Worm (Caenorhabditis elegans) whole organism, late embryonic: ENCODE data around the gene T25B9.6.
A peak's percentile ranks its signal among the peaks of the same experiment; 100 is the strongest.

Source experiments
- C38D4.7 ChIP-seq: fragments of 200-800 bp; sonication (Bioruptor generic); optimal IDR thresholded peaks from 2 replicates; lab custom pipeline; 2018; ENCODE audit warnings: mild to moderate bottlenecking, missing genetic modification characterization, moderate library complexity, missing compliant biosample characterization
- F13H6.1 ChIP-seq: sonication (generic microtip); optimal IDR thresholded peaks from 2 replicates; lab custom pipeline; 2016; ENCODE audit warnings: missing genetic modification characterization, missing compliant biosample characterization
- K02D7.2 ChIP-seq: sonication (generic microtip); optimal IDR thresholded peaks from 2 replicates; lab custom pipeline; 2017; ENCODE audit warnings: mild to moderate bottlenecking, missing genetic modification characterization, missing compliant biosample characterization
- ceh-19 ChIP-seq: fragments of 200-800 bp; sonication (Bioruptor generic); optimal IDR thresholded peaks from 2 replicates; lab custom pipeline; 2018; ENCODE audit warnings: mild to moderate bottlenecking, missing genetic modification characterization, missing compliant biosample characterization
- ceh-22 ChIP-seq: sonication (generic microtip); optimal IDR thresholded peaks from 2 replicates; lab custom pipeline; 2017; ENCODE audit warnings: missing biosample characterization, missing genetic modification characterization
- ceh-24 ChIP-seq: sonication (generic microtip); optimal IDR thresholded peaks from 2 replicates; lab custom pipeline; 2016; ENCODE audit warnings: mild to moderate bottlenecking, missing genetic modification characterization, missing compliant biosample characterization
- ceh-30 ChIP-seq: fragments of 150-350 bp; optimal IDR thresholded peaks from 2 replicates; lab custom pipeline; 2014; ENCODE audit warnings: missing biosample characterization, missing genetic modification characterization
- ceh-31 ChIP-seq: sonication (generic microtip); optimal IDR thresholded peaks from 2 replicates; lab custom pipeline; 2016; ENCODE audit warnings: missing genetic modification characterization, missing compliant biosample characterization
- ceh-45 ChIP-seq: fragments of 200-800 bp; sonication (Bioruptor generic); IDR thresholded peaks from 2 replicates; pipeline ENCODE4 v1.3.6; 2022; ENCODE audit warnings: missing genetic modification reagents, missing genetic modification characterization, missing compliant biosample characterization
- ceh-9 ChIP-seq: sonication (generic microtip); optimal IDR thresholded peaks from 2 replicates; lab custom pipeline; 2016; ENCODE audit warnings: mild to moderate bottlenecking, missing genetic modification characterization, inconsistent platforms, missing compliant biosample characterization
- dmd-4 ChIP-seq: sonication (generic microtip); optimal IDR thresholded peaks from 2 replicates; lab custom pipeline; 2016; ENCODE audit warnings: borderline replicate concordance, missing genetic modification characterization, missing compliant biosample characterization
- elt-4 ChIP-seq: sonication (generic microtip); optimal IDR thresholded peaks from 2 replicates; lab custom pipeline; 2016; ENCODE audit warnings: missing genetic modification characterization, missing compliant biosample characterization
- ets-4 ChIP-seq: sonication (generic microtip); optimal IDR thresholded peaks from 2 replicates; lab custom pipeline; 2016; ENCODE audit warnings: missing genetic modification characterization, missing compliant biosample characterization
- fax-1 ChIP-seq: sonication (generic microtip); optimal IDR thresholded peaks from 2 replicates; lab custom pipeline; 2016; ENCODE audit warnings: missing genotype, missing genetic modification characterization, missing compliant biosample characterization
- hlh-13 ChIP-seq: fragments of 200-800 bp; sonication (Bioruptor generic); optimal IDR thresholded peaks from 2 replicates; lab custom pipeline; 2018; ENCODE audit warnings: mild to moderate bottlenecking, missing genetic modification characterization, missing compliant biosample characterization
- hlh-15 ChIP-seq: sonication (generic microtip); optimal IDR thresholded peaks from 2 replicates; lab custom pipeline; 2016; ENCODE audit warnings: missing genetic modification characterization, missing compliant biosample characterization
- hlh-30 ChIP-seq: sonication (generic microtip); optimal IDR thresholded peaks from 2 replicates; lab custom pipeline; 2017; ENCODE audit warnings: antibody characterized with exemption, missing genetic modification characterization, missing compliant biosample characterization; ENCODE audit not compliant: insufficient read depth
- nfya-1 ChIP-seq: sonication (generic microtip); optimal IDR thresholded peaks from 2 replicates; lab custom pipeline; 2017; ENCODE audit warnings: missing genetic modification characterization, mild to moderate bottlenecking, missing compliant biosample characterization, antibody characterized with exemption, moderate library complexity
- nhr-11 ChIP-seq: fragments of 150-350 bp; optimal IDR thresholded peaks from 2 replicates; lab custom pipeline; 2014; ENCODE audit warnings: missing biosample characterization, missing genetic modification characterization
- pag-3 ChIP-seq: sonication (generic microtip); optimal IDR thresholded peaks from 2 replicates; lab custom pipeline; 2016; ENCODE audit warnings: missing compliant biosample characterization, missing genetic modification characterization, borderline replicate concordance
- pha-2 ChIP-seq: sonication (generic microtip); optimal IDR thresholded peaks from 2 replicates; lab custom pipeline; 2017; ENCODE audit warnings: mild to moderate bottlenecking, missing genetic modification characterization, missing compliant biosample characterization
- pqm-1 ChIP-seq: sonication (generic microtip); optimal IDR thresholded peaks from 2 replicates; lab custom pipeline; 2016; ENCODE audit warnings: missing genetic modification characterization, missing compliant biosample characterization
- ref-2 ChIP-seq: sonication (generic microtip); optimal IDR thresholded peaks from 2 replicates; lab custom pipeline; 2016; ENCODE audit warnings: missing genetic modification characterization, missing compliant biosample characterization
- rnt-1 ChIP-seq: sonication (generic microtip); optimal IDR thresholded peaks from 2 replicates; lab custom pipeline; 2016; ENCODE audit warnings: missing genetic modification characterization, missing compliant biosample characterization
- sox-2 ChIP-seq: fragments of 200-800 bp; sonication (Bioruptor generic); IDR thresholded peaks from 2 replicates; pipeline ENCODE4 v1.3.6; 2022; ENCODE audit warnings: missing genetic modification reagents, missing genetic modification characterization, missing compliant biosample characterization
- tbx-7 ChIP-seq: sonication (generic microtip); optimal IDR thresholded peaks from 2 replicates; lab custom pipeline; 2016; ENCODE audit warnings: missing genotype, missing genetic modification characterization, missing compliant biosample characterization
- unc-55 ChIP-seq: sonication (generic microtip); optimal IDR thresholded peaks from 2 replicates; lab custom pipeline; 2017; ENCODE audit warnings: missing biosample characterization, missing genetic modification reagents, missing genetic modification characterization
- ztf-16 ChIP-seq: sonication (generic microtip); optimal IDR thresholded peaks from 2 replicates; lab custom pipeline; 2017; ENCODE audit warnings: missing genetic modification characterization, missing compliant biosample characterization

Gene T25B9.6

ce11 chrIV:10757616-10758193 is at the start of gene T25B9.6, which contains the start of gene T25B9.4:
TSS of gene T25B9.6 (plus strand) at chrIV:10758143.
TSS of gene T25B9.4 (minus strand) at chrIV:10757716.
- TF ChIP-seq elt-4 (tag; lab: Kevin White, UChicago) (no peak), pag-3 (tag; lab: Kevin White, UChicago) (no peak), ceh-22 (tag; lab: Kevin White, UChicago) (no peak), fax-1 (tag; lab: Kevin White, UChicago) (no peak), hlh-15 (tag; lab: Kevin White, UChicago) (no peak), F13H6.1 (tag; lab: Kevin White, UChicago) (no peak), hlh-13 (GFP tag; lab: Kevin White, UChicago) (no peak), ceh-30 (tag; lab: Kevin White, UChicago) (no peak), tbx-7 (no peak), ceh-19 (GFP tag; lab: Kevin White, UChicago) (no peak), sox-2 (GFP tag; lab: Robert Waterston, UW) (no peak), unc-55 (GFP tag; lab: Kevin White, UChicago) (no peak)

ce11 chrIV:10711729-10712128 is 46.2 kb upstream of the T25B9.6 start, which contains the start of gene glb-21:
TSS of gene glb-21 (minus strand) at chrIV:10711794.
- TF ChIP-seq tbx-7 (no peak), rnt-1 (tag; lab: Kevin White, UChicago) (no peak), pqm-1 (tag; lab: Kevin White, UChicago) (no peak), pha-2 (tag; lab: Kevin White, UChicago) (no peak), ets-4 (tag; lab: Kevin White, UChicago) (no peak), ceh-19 (GFP tag; lab: Kevin White, UChicago) (no peak), ztf-16 (tag; lab: Kevin White, UChicago) (no peak)

DNA sequence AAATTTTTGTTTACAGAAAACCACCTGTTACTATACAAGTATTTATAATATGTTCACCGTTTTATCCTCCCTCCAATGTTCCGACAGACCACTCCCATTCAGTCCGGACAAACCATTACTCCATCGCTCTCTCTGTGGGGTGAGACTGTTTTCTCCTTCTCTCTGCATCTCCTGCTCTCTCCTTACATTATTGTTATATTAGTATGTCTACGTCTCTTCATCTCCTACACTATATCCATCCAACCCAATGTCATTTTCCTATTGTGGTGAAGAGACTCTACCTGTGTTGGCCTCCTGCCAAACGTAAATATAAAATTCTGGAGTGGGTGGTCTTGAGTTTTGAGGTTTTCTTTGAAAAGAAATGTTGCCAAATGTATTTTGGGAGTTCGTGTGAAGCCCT is 43.3 kb upstream of the T25B9.6 start:
- TF ChIP-seq ceh-45 (GFP tag; lab: Robert Waterston, UW) (no peak), nfya-1 (tag; lab: Kevin White, UChicago) (peak; percentile 21), ceh-31 (tag; lab: Kevin White, UChicago) (peak; percentile 8)

- no peak for TF ChIP-seq rnt-1 (tag; lab: Kevin White, UChicago)
Measured at ce11 chrIV:10716348-10716747, 41.6 kb upstream of the T25B9.6 start, which contains the start of gene ncx-3. TSS of gene ncx-3 (plus strand) at chrIV:10716648.

DNA sequence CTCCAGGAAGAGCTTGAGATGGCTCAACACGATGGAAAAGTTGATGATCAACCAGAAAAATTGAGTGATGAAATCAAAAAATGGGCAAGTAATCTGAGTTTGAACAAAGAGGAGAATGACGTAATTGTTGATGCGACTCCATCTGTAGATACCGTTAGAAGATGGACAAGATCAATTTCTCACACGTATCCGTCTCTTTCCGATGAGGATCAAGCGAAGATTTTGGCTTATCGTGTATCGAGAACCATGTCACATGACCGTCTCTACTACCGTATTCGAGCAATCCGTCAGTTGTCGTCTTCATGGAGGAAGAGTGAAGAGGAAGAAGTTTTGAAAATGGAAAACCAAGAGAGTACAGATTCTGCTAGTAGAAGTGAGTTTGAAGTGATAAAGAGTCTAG is 39.9 kb upstream of the T25B9.6 start:
- TF ChIP-seq ceh-9 (tag; lab: Kevin White, UChicago), result no peak
- TF ChIP-seq hlh-30 (tag; lab: Kevin White, UChicago), result peak; percentile 38
- TF ChIP-seq, all 69 proteins: peak for 1

ce11 chrIV:10718865-10719264 is 39.1 kb upstream of the T25B9.6 start:
- TF ChIP-seq K02D7.2 (tag; lab: Kevin White, UChicago) (no peak), ceh-22 (tag; lab: Kevin White, UChicago) (no peak)

DNA sequence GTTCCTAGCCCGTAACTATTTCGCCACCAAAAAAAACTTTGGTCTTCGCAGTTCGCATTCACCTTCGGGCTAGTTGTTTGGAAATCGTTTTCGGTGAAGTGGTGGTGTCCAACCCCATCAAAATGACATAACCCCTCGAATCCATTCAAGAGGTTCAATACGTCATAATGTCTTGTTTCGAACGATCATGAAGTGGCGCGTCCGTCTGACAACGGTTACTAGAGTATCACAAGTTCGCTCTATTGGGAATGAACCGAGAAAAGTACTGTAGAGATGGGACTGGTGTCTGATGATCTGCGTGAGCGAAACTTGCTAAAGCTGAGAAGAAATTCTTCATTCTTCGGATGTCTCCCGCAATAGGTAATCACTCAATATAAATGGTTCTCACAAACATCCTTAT is 30.2 kb upstream of the T25B9.6 start, which contains the start of gene ZC168.2:
Gene ZC168.2, plus strand, starts transcription at position 301 of the 400 bp plus-strand sequence.
- TF ChIP-seq ceh-24 (no peak), elt-4 (tag; lab: Kevin White, UChicago) (no peak), nhr-11 (tag; lab: Kevin White, UChicago) (no peak), C38D4.7 (GFP tag; lab: Kevin White, UChicago) (no peak), dmd-4 (tag; lab: Kevin White, UChicago) (no peak), pag-3 (tag; lab: Kevin White, UChicago) (no peak), ref-2 (no peak)
- TF ChIP-seq, all 69 proteins: peak for 0
